Worm (Caenorhabditis elegans) whole organism, mixed stage, embryonic: Measurements from ENCODE around the gene C40A11.2.

ENCODE experiments used
- ces-1 ChIP-seq: fragments of 150-350 bp; optimal IDR thresholded peaks from 2 replicates; lab custom pipeline; 2014; ENCODE audit warnings: missing biosample characterization, missing genetic modification reagents, missing genetic modification characterization
- elt-3 ChIP-seq: fragments of 150-350 bp; optimal IDR thresholded peaks from 2 replicates; lab custom pipeline; 2014; ENCODE audit warnings: missing biosample characterization, missing genetic modification characterization
- nhr-76 ChIP-seq: sonication (generic microtip); optimal IDR thresholded peaks from 2 replicates; lab custom pipeline; 2017; ENCODE audit warnings: missing biosample characterization, missing genetic modification characterization
- unc-120 ChIP-seq: sonication (generic microtip); optimal IDR thresholded peaks from 2 replicates; lab custom pipeline; 2017; ENCODE audit warnings: missing genetic modification characterization, missing compliant biosample characterization; ENCODE audit not compliant: poor library complexity, severe bottlenecking
- unc-62 ChIP-seq: fragments of 150-350 bp; optimal IDR thresholded peaks from 2 replicates; lab custom pipeline; 2014; ENCODE audit warnings: missing biosample characterization, missing genetic modification reagents, missing genetic modification characterization
- ztf-11 ChIP-seq: fragments of 150-350 bp; optimal IDR thresholded peaks from 2 replicates; lab custom pipeline; 2014; ENCODE audit warnings: missing biosample characterization, missing genetic modification characterization

ce11 chrII:2175367-2175766 lies 28.6 kb downstream of the C40A11.2 start, which contains the start of gene C33C12.7:
- no peak for TF ChIP-seq elt-3
- no peak for TF ChIP-seq unc-120 (tag; lab: Kevin White, UChicago)
- TF ChIP-seq ces-1, result no peak
- no peak for TF ChIP-seq nhr-76 (tag; lab: Kevin White, UChicago)
- no peak for TF ChIP-seq unc-62
- TF ChIP-seq ztf-11 (tag; lab: Kevin White, UChicago), result no peak
